Worm (Caenorhabditis elegans) whole organism, young adult: ENCODE measurements around the gene ints-11.

Source experiments
- B0019.2 ChIP-seq: fragments of 200-800 bp; sonication (Bioruptor generic); conservative IDR thresholded peaks from 2 replicates; pipeline ENCODE4 v1.3.6; 2022; ENCODE audit warnings: missing genetic modification reagents, missing genetic modification characterization, missing compliant biosample characterization
- C17E4.6 ChIP-seq: fragments of 200-800 bp; sonication (Bioruptor generic); IDR thresholded peaks from 2 replicates; pipeline ENCODE4 v1.3.6; 2022; ENCODE audit warnings: missing genetic modification reagents, missing genetic modification characterization, missing compliant biosample characterization
- F33H1.4 ChIP-seq: fragments of 200-800 bp; sonication (Bioruptor generic); IDR thresholded peaks from 2 replicates; pipeline ENCODE4 v1.3.6; 2022; ENCODE audit warnings: missing genetic modification reagents, missing genetic modification characterization, missing compliant biosample characterization
- F39B2.1 ChIP-seq: fragments of 200-800 bp; sonication (Bioruptor generic); IDR thresholded peaks from 2 replicates; pipeline ENCODE4 v1.3.6; 2022; ENCODE audit warnings: missing genetic modification reagents, missing genetic modification characterization, missing compliant biosample characterization
- F49E8.2 ChIP-seq: sonication (generic microtip); optimal IDR thresholded peaks from 3 replicates; lab custom pipeline; 2017; ENCODE audit warnings: missing genetic modification characterization, mild to moderate bottlenecking, missing compliant biosample characterization, antibody characterized with exemption, moderate library complexity; ENCODE audit not compliant: insufficient read depth
- F55B11.4 ChIP-seq: sonication (generic microtip); optimal IDR thresholded peaks from 2 replicates; lab custom pipeline; 2016; ENCODE audit warnings: missing compliant biosample characterization, missing genetic modification characterization, borderline replicate concordance; ENCODE audit not compliant: insufficient read depth
- ama-1 ChIP-seq, 3 experiments: fragments of 150-350 bp in 1 of 3; sonication (generic microtip) in 2 of 3; optimal IDR thresholded peaks; 2 replicates each; lab custom pipeline; 2014 to 2018; ENCODE audit warnings: missing biosample characterization in 2 of 3, missing genetic modification characterization in 2 of 3, missing genetic modification reagents in 2 of 3
- aptf-2 ChIP-seq: fragments of 200-800 bp; sonication (Bioruptor generic); conservative IDR thresholded peaks from 2 replicates; pipeline ENCODE4 v1.3.6; 2022; ENCODE audit warnings: missing genetic modification reagents, missing genetic modification characterization, missing compliant biosample characterization
- cebp-2 ChIP-seq: fragments of 200-800 bp; sonication (Bioruptor generic); IDR thresholded peaks from 2 replicates; pipeline ENCODE4 v1.3.6; 2022; ENCODE audit warnings: missing genetic modification characterization, missing compliant biosample characterization
- dpl-1 ChIP-seq: fragments of 150-350 bp; optimal IDR thresholded peaks from 2 replicates; lab custom pipeline; 2014; ENCODE audit warnings: missing biosample characterization, missing genetic modification reagents, missing genetic modification characterization
- efl-1 ChIP-seq: fragments of 150-350 bp; optimal IDR thresholded peaks from 2 replicates; lab custom pipeline; 2014; ENCODE audit warnings: missing biosample characterization, missing genetic modification reagents, missing genetic modification characterization
- lin-35 ChIP-seq, 3 experiments: fragments of 150-350 bp in 2 of 3; sonication (generic microtip) in 1 of 3; optimal IDR thresholded peaks; 2 replicates each; lab custom pipeline; 2014 to 2018; ENCODE audit warnings: missing biosample characterization in 3 of 3, missing genetic modification characterization in 3 of 3, missing genetic modification reagents in 3 of 3
- nhr-179 ChIP-seq: sonication (generic microtip); optimal IDR thresholded peaks from 2 replicates; lab custom pipeline; 2016; ENCODE audit warnings: mild to moderate bottlenecking, missing genetic modification characterization, missing compliant biosample characterization
- snpc-1.3 ChIP-seq: sonication (generic microtip); optimal IDR thresholded peaks from 2 replicates; lab custom pipeline; 2017; ENCODE audit warnings: missing genetic modification characterization, mild to moderate bottlenecking, missing compliant biosample characterization, antibody characterized with exemption, moderate library complexity, missing genotype, missing genetic modification reagents; ENCODE audit not compliant: insufficient read depth

DNA sequence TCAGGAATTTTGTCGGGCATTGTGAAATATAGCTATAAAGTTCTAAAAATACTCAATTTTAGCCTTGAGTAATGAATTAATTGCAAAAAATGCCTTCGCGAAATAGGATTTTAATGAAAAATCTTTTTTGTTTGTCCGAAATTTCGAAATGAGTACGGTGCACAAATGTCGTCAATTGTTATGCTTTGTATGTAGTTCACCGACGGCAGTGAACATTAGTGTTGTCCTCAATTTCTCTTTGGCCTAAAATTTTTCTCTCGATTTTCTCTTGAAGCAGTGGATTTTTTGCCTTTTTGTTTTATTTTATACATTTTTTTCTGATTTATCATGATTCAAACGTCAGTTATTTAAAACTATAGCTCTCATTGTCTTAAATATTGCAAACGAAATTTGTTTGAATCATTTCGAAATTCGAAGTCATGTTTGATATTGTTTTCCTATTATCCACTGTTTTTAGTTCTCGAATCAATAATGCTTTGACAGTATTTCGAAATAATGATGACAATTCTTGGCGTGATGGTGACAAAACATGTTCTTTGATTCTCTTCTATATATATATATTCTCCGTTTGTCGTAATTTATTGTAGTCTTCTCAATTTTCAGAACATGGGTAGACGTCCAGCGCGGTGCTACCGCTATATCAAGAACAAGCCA is at the start of gene ints-11, which contains the start of gene rpl-10:
- TF ChIP-seq cebp-2 (GFP tag; lab: Robert Waterston, UW) (no peak), aptf-2 (GFP tag; lab: Robert Waterston, UW) (no peak), lin-35 (GFP tag; optimal IDR thresholded peaks at IDR 0.05; lab: Kevin White, UChicago) (peak in 1 of 3 experiments; percentile 18), B0019.2 (GFP tag; lab: Robert Waterston, UW) (no peak), F33H1.4 (peak; percentile 67), F55B11.4 (no peak), nhr-179 (tag; lab: Kevin White, UChicago) (no peak), snpc-1.3 (no peak), ama-1 (optimal IDR thresholded peaks at IDR 0.05; lab: Kevin White, UChicago) (no peak), ama-1 (GFP tag; optimal IDR thresholded peaks at IDR 0.05; lab: Kevin White, UChicago) (no peak), efl-1 (GFP tag; lab: Kevin White, UChicago) (no peak), C17E4.6 (no peak), F39B2.1 (no peak), F49E8.2 (tag; lab: Kevin White, UChicago) (no peak), dpl-1 (no peak)
